Fruit fly (Drosophila melanogaster): Measurements from ENCODE around the gene CG3246.

CG3246 gene

DNA sequence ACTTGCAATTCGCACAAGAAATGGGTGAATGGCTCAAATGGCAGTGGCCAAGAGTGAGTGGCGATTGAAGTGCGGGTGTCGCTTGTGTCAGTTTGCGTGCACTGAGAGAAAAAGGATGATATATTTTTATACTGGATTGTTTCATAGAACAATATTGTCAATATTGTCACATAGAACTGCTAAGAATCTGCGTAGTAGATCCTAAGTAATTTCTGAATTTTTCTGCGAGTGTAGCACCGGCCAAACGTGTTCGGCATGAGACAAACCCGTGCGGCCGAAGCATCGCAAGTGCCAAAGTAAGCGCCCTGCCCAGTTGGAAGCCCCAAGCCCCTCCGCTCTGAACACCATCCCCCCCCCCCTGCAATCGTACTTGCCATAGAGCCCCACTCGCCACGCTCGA is 21.4 kb downstream of the CG3246 start (continued):
- TF ChIP-seq Atf3 (GFP tag; optimal IDR thresholded peaks at IDR 0.05) (peak; percentile 34), sna (GFP tag; IDR thresholded peaks at IDR 0.05; ENCODE audit: partially characterized antibody) (no peak), zfh2 (GFP tag; optimal IDR thresholded peaks at IDR 0.05) (peak; percentile 16), Oaz (GFP tag; IDR thresholded peaks at IDR 0.05) (peak; percentile 48; the same call in 1 of the 2 replicates), shn (GFP tag; optimal IDR thresholded peaks at IDR 0.05) (peak; percentile 24), CG17612 (GFP tag; IDR thresholded peaks at IDR 0.05) (0 out of 2 replicates have a peak, but pooled peaks have one; percentile 38), CG11696 (GFP tag; IDR thresholded peaks at IDR 0.05) (peak; percentile 48; the same call in 1 of the 2 replicates), org-1 (GFP tag; optimal IDR thresholded peaks at IDR 0.05) (peak; percentile 55), CG32767 (GFP tag; IDR thresholded peaks at IDR 0.05) (peak; percentile 67), odd (GFP tag; optimal IDR thresholded peaks at IDR 0.05) (no peak), Usf (GFP tag; optimal IDR thresholded peaks at IDR 0.05) (no peak), Ets65A (GFP tag) (peak; percentile 76), CHES-1-like (GFP tag; optimal IDR thresholded peaks at IDR 0.05) (peak; percentile 46)

dm6 chr2L:3439502-3439901 is 22.2 kb downstream of the CG3246 start:
- TF ChIP-seq Lim3 (GFP tag; IDR thresholded peaks at IDR 0.05), result no peak
- TF ChIP-seq pfk (GFP tag; optimal IDR thresholded peaks at IDR 0.05), result no peak
- no peak for TF ChIP-seq gfzf (GFP tag; optimal IDR thresholded peaks at IDR 0.05)
- TF ChIP-seq grn (GFP tag; optimal IDR thresholded peaks at IDR 0.05), result no peak
- peak; percentile 19 for TF ChIP-seq CG13424 (tag; optimal IDR thresholded peaks at IDR 0.05)
- no peak for TF ChIP-seq bigmax (GFP tag; optimal IDR thresholded peaks at IDR 0.05)
- no peak for TF ChIP-seq p53 (GFP tag; optimal IDR thresholded peaks at IDR 0.05)
- no peak for TF ChIP-seq chn (GFP tag; optimal IDR thresholded peaks at IDR 0.05)
- TF ChIP-seq CG2129 (GFP tag; IDR thresholded peaks at IDR 0.05; ENCODE audit: partially characterized antibody), result no peak
- no peak for TF ChIP-seq Bdp1 (GFP tag; optimal IDR thresholded peaks at IDR 0.05)
- no peak for TF ChIP-seq CG42726 (GFP tag; IDR thresholded peaks at IDR 0.05; ENCODE audit: partially characterized antibody)
- no peak for TF ChIP-seq maf-S (GFP tag; optimal IDR thresholded peaks at IDR 0.05)
- TF ChIP-seq dimm (GFP tag; IDR thresholded peaks at IDR 0.05), result no peak
- TF ChIP-seq lilli (GFP tag; optimal IDR thresholded peaks at IDR 0.05), result no peak
- no peak for TF ChIP-seq Ets65A (GFP tag)
- no peak for TF ChIP-seq ap (GFP tag; IDR thresholded peaks at IDR 0.05)
- no peak for TF ChIP-seq ranshi (GFP tag; IDR thresholded peaks at IDR 0.05)
- peak; percentile 70 for TF ChIP-seq gem (tag; optimal IDR thresholded peaks at IDR 0.05)
- TF ChIP-seq CG16815 (GFP tag; optimal IDR thresholded peaks at IDR 0.05), result no peak
- TF ChIP-seq Dbx (GFP tag; IDR thresholded peaks at IDR 0.05), result no peak
- no peak for TF ChIP-seq CG31365 (tag; optimal IDR thresholded peaks at IDR 0.05)
- no peak for TF ChIP-seq CG2120 (GFP tag; optimal IDR thresholded peaks at IDR 0.05)
- no peak for TF ChIP-seq sqz (GFP tag; optimal IDR thresholded peaks at IDR 0.05)
- no peak for TF ChIP-seq tgo (GFP tag; IDR thresholded peaks at IDR 0.05)
- no peak for TF ChIP-seq Xbp1 (GFP tag; optimal IDR thresholded peaks at IDR 0.05)
- no peak for TF ChIP-seq dan (GFP tag; IDR thresholded peaks at IDR 0.05)
- peak; percentile 52 for TF ChIP-seq row (GFP tag; IDR thresholded peaks at IDR 0.05)
- no peak for TF ChIP-seq danr (GFP tag; IDR thresholded peaks at IDR 0.05)
- TF ChIP-seq CG1792 (GFP tag; optimal IDR thresholded peaks at IDR 0.05), result no peak
- TF ChIP-seq sob (GFP tag; IDR thresholded peaks at IDR 0.05), result no peak
- TF ChIP-seq Dek (tag; optimal IDR thresholded peaks at IDR 0.05), result no peak
- TF ChIP-seq schlank (tag; optimal IDR thresholded peaks at IDR 0.05), result no peak
- peak; percentile 98 for TF ChIP-seq D19A (tag; optimal IDR thresholded peaks at IDR 0.05)
- no peak for TF ChIP-seq jing (GFP tag; optimal IDR thresholded peaks at IDR 0.05)
- TF ChIP-seq CG12659 (GFP tag; optimal IDR thresholded peaks at IDR 0.05), result no peak
- TF ChIP-seq Awh (GFP tag; IDR thresholded peaks at IDR 0.05), result no peak
- TF ChIP-seq dpn (GFP tag; optimal IDR thresholded peaks at IDR 0.05), result no peak
- TF ChIP-seq ken (GFP tag; IDR thresholded peaks at IDR 0.05), result no peak
- TF ChIP-seq CG7357 (GFP tag; IDR thresholded peaks at IDR 0.05), result no peak
- TF ChIP-seq fu2 (GFP tag; optimal IDR thresholded peaks at IDR 0.05), result no peak
